Fruit fly (Drosophila melanogaster) whole organism, embryonic: Measurements from ENCODE around the gene Tnpo-SR.

Experiments used
- Atf6 ChIP-seq: fragments of 200-800 bp; sonication (Bioruptor generic); IDR thresholded peaks from 2 replicates; pipeline ENCODE4 v1.3.6; 2022; ENCODE audit warnings: missing biosample characterization, missing genetic modification characterization
- Bdp1 ChIP-seq: fragments of 200-800 bp; sonication (Bioruptor generic); optimal IDR thresholded peaks from 3 replicates; lab custom pipeline; 2016; ENCODE audit warnings: missing biosample characterization, missing genetic modification characterization
- CG10979 ChIP-seq: fragments of 200-800 bp; sonication (Bioruptor generic); optimal IDR thresholded peaks from 2 replicates; lab custom pipeline; 2018; ENCODE audit warnings: missing biosample characterization, mild to moderate bottlenecking, missing genetic modification characterization, moderate library complexity
- CG11696 ChIP-seq: fragments of 200-800 bp; sonication (Bioruptor generic); IDR thresholded peaks from 2 replicates; pipeline ENCODE4 v1.3.6; 2022; ENCODE audit warnings: missing biosample characterization, missing genetic modification characterization
- CG12104 ChIP-seq: fragments of 200-800 bp; sonication (Bioruptor generic); optimal IDR thresholded peaks from 3 replicates; lab custom pipeline; 2016; ENCODE audit warnings: missing biosample characterization, missing genetic modification characterization
- CG12391 ChIP-seq: fragments of 200-800 bp; sonication (Bioruptor generic); optimal IDR thresholded peaks from 3 replicates; lab custom pipeline; 2018; ENCODE audit warnings: missing biosample characterization, mild to moderate bottlenecking, missing genetic modification characterization, moderate library complexity
- CG12769 ChIP-seq: fragments of 200-800 bp; sonication (Bioruptor generic); optimal IDR thresholded peaks from 2 replicates; lab custom pipeline; 2019; ENCODE audit warnings: missing biosample characterization, mild to moderate bottlenecking, missing genetic modification characterization, moderate library complexity
- CG14441 ChIP-seq: fragments of 200-800 bp; sonication (Bioruptor generic); IDR thresholded peaks from 2 replicates; pipeline ENCODE4 v1.3.6; 2022; ENCODE audit warnings: missing biosample characterization, missing genetic modification characterization
- CG16815 ChIP-seq: fragments of 200-800 bp; sonication (Bioruptor generic); optimal IDR thresholded peaks from 3 replicates; lab custom pipeline; 2017; ENCODE audit warnings: missing biosample characterization, mild to moderate bottlenecking, missing genetic modification characterization
- CG16863 ChIP-seq: fragments of 200-800 bp; sonication (Bioruptor generic); optimal IDR thresholded peaks from 3 replicates; lab custom pipeline; 2016; ENCODE audit warnings: missing biosample characterization, missing genetic modification characterization
- CG17802 ChIP-seq: fragments of 200-800 bp; sonication (Bioruptor generic); optimal IDR thresholded peaks from 2 replicates; lab custom pipeline; 2018; ENCODE audit warnings: missing biosample characterization, mild to moderate bottlenecking, missing genetic modification characterization, moderate library complexity
- CG2129 ChIP-seq: fragments of 200-800 bp; sonication (Bioruptor generic); IDR thresholded peaks from 2 replicates; pipeline ENCODE4 v1.3.6; 2022; ENCODE audit warnings: missing biosample characterization, missing genetic modification characterization; ENCODE audit not compliant: partially characterized antibody
- CG2199 ChIP-seq: fragments of 200-800 bp; sonication (Bioruptor generic); IDR thresholded peaks from 3 replicates; pipeline ENCODE4 v1.3.6; 2022; ENCODE audit warnings: missing biosample characterization, missing genetic modification characterization
- CG2875 ChIP-seq: fragments of 200-800 bp; sonication (Bioruptor generic); optimal IDR thresholded peaks from 2 replicates; lab custom pipeline; 2017; ENCODE audit warnings: missing biosample characterization, mild to moderate bottlenecking, missing genetic modification characterization, missing genetic modification reagents
- CG30431 ChIP-seq: fragments of 200-800 bp; sonication (Bioruptor generic); optimal IDR thresholded peaks from 2 replicates; lab custom pipeline; 2017; ENCODE audit warnings: missing biosample characterization, missing genetic modification characterization
- CG31365 ChIP-seq: fragments of 200-800 bp; sonication (Bioruptor generic); optimal IDR thresholded peaks from 2 replicates; lab custom pipeline; 2018; ENCODE audit warnings: missing biosample characterization, mild to moderate bottlenecking, missing genetic modification characterization
- CG32532 ChIP-seq: fragments of 200-800 bp; sonication (Bioruptor generic); IDR thresholded peaks from 2 replicates; pipeline ENCODE4 v1.3.6; 2022; ENCODE audit warnings: missing biosample characterization, missing genetic modification characterization
- CG33557 ChIP-seq: fragments of 200-800 bp; sonication (Bioruptor generic); optimal IDR thresholded peaks from 2 replicates; lab custom pipeline; 2019; ENCODE audit warnings: missing biosample characterization, mild to moderate bottlenecking, missing genetic modification characterization, moderate library complexity
- CG4617 ChIP-seq: fragments of 200-800 bp; sonication (Bioruptor generic); optimal IDR thresholded peaks from 3 replicates; lab custom pipeline; 2016; ENCODE audit warnings: missing biosample characterization, missing genetic modification characterization, borderline replicate concordance
- CG7928 ChIP-seq: fragments of 200-800 bp; sonication (Bioruptor generic); optimal IDR thresholded peaks from 2 replicates; lab custom pipeline; 2017; ENCODE audit warnings: missing biosample characterization, mild to moderate bottlenecking, missing genetic modification characterization
- CG9817 ChIP-seq: fragments of 200-800 bp; sonication (Bioruptor generic); optimal IDR thresholded peaks from 2 replicates; lab custom pipeline; 2018; ENCODE audit warnings: missing biosample characterization, mild to moderate bottlenecking, missing genetic modification characterization, moderate library complexity
- Chrac-16 ChIP-seq: fragments of 200-800 bp; sonication (Bioruptor generic); optimal IDR thresholded peaks from 3 replicates; lab custom pipeline; 2016; ENCODE audit warnings: missing biosample characterization, missing genetic modification characterization
- D ChIP-seq, 2 experiments: fragments of 200-800 bp in 1 of 2; fragments of >200 bp in 1 of 2; sonication (Bioruptor generic) in 1 of 2; optimal IDR thresholded peaks; 2 replicates in 1 of 2; 3 replicates in 1 of 2; lab custom pipeline; 2017; ENCODE audit warnings: mild to moderate bottlenecking in 1 of 2, missing biosample characterization in 1 of 2, missing genetic modification characterization in 1 of 2, missing genetic modification reagents in 1 of 2
- Doc2 ChIP-seq: fragments of 200-800 bp; sonication (Bioruptor generic); IDR thresholded peaks from 2 replicates; pipeline ENCODE4 v1.3.6; 2022; ENCODE audit warnings: missing biosample characterization, missing genetic modification characterization
- HLHmδ ChIP-seq: fragments of 200-800 bp; sonication (Bioruptor generic); optimal IDR thresholded peaks from 2 replicates; lab custom pipeline; 2018; ENCODE audit warnings: missing biosample characterization, mild to moderate bottlenecking, missing genetic modification characterization, moderate library complexity
- Hand ChIP-seq: fragments of 200-800 bp; sonication (Bioruptor generic); optimal IDR thresholded peaks from 2 replicates; lab custom pipeline; 2017; ENCODE audit warnings: mild to moderate bottlenecking, missing biosample characterization, missing genetic modification reagents, missing genetic modification characterization
- Lhr ChIP-seq: fragments of 200-800 bp; sonication (Bioruptor generic); optimal IDR thresholded peaks from 3 replicates; lab custom pipeline; 2017; ENCODE audit warnings: mild to moderate bottlenecking, missing biosample characterization, missing genetic modification reagents, missing genetic modification characterization
- Max ChIP-seq: fragments of 200-800 bp; sonication (Bioruptor generic); optimal IDR thresholded peaks from 2 replicates; lab custom pipeline; 2016; ENCODE audit warnings: missing biosample characterization, mild to moderate bottlenecking, missing genetic modification characterization
- Myb ChIP-seq: fragments of 200-800 bp; sonication (Bioruptor generic); optimal IDR thresholded peaks from 2 replicates; lab custom pipeline; 2016; ENCODE audit warnings: missing biosample characterization, missing genetic modification characterization
- NfI ChIP-seq: fragments of 200-800 bp; sonication (Bioruptor generic); optimal IDR thresholded peaks from 3 replicates; lab custom pipeline; 2018; ENCODE audit warnings: missing biosample characterization, mild to moderate bottlenecking, missing genetic modification characterization, moderate library complexity
- Optix ChIP-seq: fragments of 200-800 bp; sonication (Bioruptor generic); IDR thresholded peaks from 3 replicates; pipeline ENCODE4 v1.3.6; 2022; ENCODE audit warnings: missing biosample characterization, missing genetic modification characterization
- Scr ChIP-seq: fragments of 200-800 bp; sonication (Bioruptor generic); IDR thresholded peaks from 2 replicates; pipeline ENCODE4 v1.3.6; 2022; ENCODE audit warnings: missing biosample characterization, missing genetic modification characterization; ENCODE audit not compliant: partially characterized antibody
- Side ChIP-seq: fragments of 200-800 bp; sonication (Bioruptor generic); optimal IDR thresholded peaks from 2 replicates; lab custom pipeline; 2016; ENCODE audit warnings: missing biosample characterization, missing genetic modification characterization
- ap ChIP-seq: fragments of 200-800 bp; sonication (Bioruptor generic); IDR thresholded peaks from 2 replicates; pipeline ENCODE4 v1.3.6; 2022; ENCODE audit warnings: missing biosample characterization, missing genetic modification characterization
- chn ChIP-seq: fragments of 200-800 bp; sonication (Bioruptor generic); optimal IDR thresholded peaks from 2 replicates; lab custom pipeline; 2016; ENCODE audit warnings: missing biosample characterization, missing genetic modification characterization
- hbn ChIP-seq: fragments of 200-800 bp; sonication (Bioruptor generic); IDR thresholded peaks from 2 replicates; pipeline ENCODE4 v1.3.6; 2022; ENCODE audit warnings: missing biosample characterization, missing genetic modification characterization; ENCODE audit not compliant: partially characterized antibody
- lola ChIP-seq, 3 experiments: fragments of >200 bp in 2 of 3; fragments of 200-800 bp in 1 of 3; sonication (Bioruptor generic) in 1 of 3; optimal IDR thresholded peaks; 2 replicates each; lab custom pipeline; 2017 to 2019; ENCODE audit warnings: missing biosample characterization in 3 of 3, missing genetic modification characterization in 3 of 3, mild to moderate bottlenecking in 1 of 3, moderate library complexity in 1 of 3
- mam ChIP-seq: fragments of 200-800 bp; sonication (Bioruptor generic); optimal IDR thresholded peaks from 3 replicates; lab custom pipeline; 2016; ENCODE audit warnings: missing biosample characterization, missing genetic modification characterization
- mld ChIP-seq: fragments of 200-800 bp; sonication (Bioruptor generic); IDR thresholded peaks from 3 replicates; pipeline ENCODE4 v1.3.6; 2022; ENCODE audit warnings: missing biosample characterization, missing genetic modification characterization; ENCODE audit not compliant: partially characterized antibody
- oc ChIP-seq: fragments of 200-800 bp; sonication (Bioruptor generic); optimal IDR thresholded peaks from 2 replicates; lab custom pipeline; 2018; ENCODE audit warnings: missing biosample characterization, mild to moderate bottlenecking, missing genetic modification characterization, moderate library complexity
- org-1 ChIP-seq: fragments of 200-800 bp; sonication (Bioruptor generic); optimal IDR thresholded peaks from 2 replicates; lab custom pipeline; 2017; ENCODE audit warnings: missing biosample characterization, missing genetic modification characterization
- sc ChIP-seq, 3 experiments: fragments of >200 bp in 2 of 3; fragments of 200-800 bp in 1 of 3; sonication (Bioruptor generic) in 1 of 3; optimal IDR thresholded peaks; 2 replicates in 2 of 3; 3 replicates in 1 of 3; lab custom pipeline; 2017; ENCODE audit warnings: mild to moderate bottlenecking in 1 of 3, missing biosample characterization in 1 of 3, missing genetic modification characterization in 1 of 3, missing genetic modification reagents in 1 of 3
- shn ChIP-seq: fragments of 200-800 bp; sonication (Bioruptor generic); optimal IDR thresholded peaks from 3 replicates; lab custom pipeline; 2016; ENCODE audit warnings: missing biosample characterization, missing genetic modification characterization
- sima ChIP-seq: fragments of 200-800 bp; sonication (Bioruptor generic); optimal IDR thresholded peaks from 2 replicates; lab custom pipeline; 2016; ENCODE audit warnings: missing biosample characterization, missing genetic modification characterization
- sisA ChIP-seq: fragments of 200-800 bp; sonication (Bioruptor generic); IDR thresholded peaks from 2 replicates; pipeline ENCODE4 v1.3.6; 2022; ENCODE audit warnings: missing biosample characterization, missing genetic modification characterization
- slou ChIP-seq: fragments of 200-800 bp; sonication (Bioruptor generic); optimal IDR thresholded peaks from 3 replicates; lab custom pipeline; 2016; ENCODE audit warnings: missing biosample characterization, missing genetic modification characterization
- tap ChIP-seq: fragments of 200-800 bp; optimal IDR thresholded peaks from 3 replicates; lab custom pipeline; 2019; ENCODE audit warnings: missing biosample characterization, mild to moderate bottlenecking, missing genetic modification characterization, moderate library complexity
- zen ChIP-seq: fragments of 200-800 bp; sonication (Bioruptor generic); optimal IDR thresholded peaks from 3 replicates; lab custom pipeline; 2018; ENCODE audit warnings: missing biosample characterization, mild to moderate bottlenecking, missing genetic modification characterization, moderate library complexity

Tnpo-SR gene

dm6 chr2L:2759654-2760053 is at the start of gene Tnpo-SR, which contains the start of the genes HemK2 and Snapin (continued):
- TF ChIP-seq org-1 (GFP tag; lab: Kevin White, UChicago) (peak; percentile 55), CG30431 (GFP tag; lab: Kevin White, UChicago) (peak; percentile 81), CG9817 (peak; percentile 94), hbn (GFP tag; lab: Robert Waterston, UW) (peak; percentile 97), Bdp1 (GFP tag; lab: Kevin White, UChicago) (peak; percentile 78), CG10979 (tag; lab: Kevin White, UChicago) (peak; percentile 85), CG7928 (GFP tag; lab: Kevin White, UChicago) (peak; percentile 67), mam (GFP tag; lab: Kevin White, UChicago) (peak; percentile 91), Optix (GFP tag; lab: Robert Waterston, UW) (peak; percentile 85), CG12769 (peak; percentile 90), CG31365 (peak; percentile 22), CG17802 (tag; lab: Kevin White, UChicago) (peak; percentile 72), D (optimal IDR thresholded peaks at IDR 0.05; lab: Kevin White, UChicago) (no peak), D (GFP tag; optimal IDR thresholded peaks at IDR 0.05; lab: Kevin White, UChicago) (peak; percentile 68), tap (tag; lab: Kevin White, UChicago) (peak; percentile 86), CG12104 (GFP tag; lab: Kevin White, UChicago) (peak; percentile 91), slou (peak; percentile 85), shn (GFP tag; lab: Kevin White, UChicago) (peak; percentile 61), CG33557 (peak; percentile 84), mld (GFP tag; lab: Robert Waterston, UW) (peak; percentile 87), CG11696 (GFP tag; lab: Robert Waterston, UW) (peak; percentile 65), sima (GFP tag; lab: Kevin White, UChicago) (no peak), oc (tag; lab: Kevin White, UChicago) (peak; percentile 78), sc (optimal IDR thresholded peaks at IDR 0.05; lab: Kevin White, UChicago) (no peak), sc (GFP tag; optimal IDR thresholded peaks at IDR 0.05; lab: Kevin White, UChicago) (peak; percentile 71), CG14441 (GFP tag; lab: Robert Waterston, UW) (peak; percentile 93), Doc2 (GFP tag; lab: Robert Waterston, UW) (no peak; the same call in 1 of the 2 replicates), CG12391 (tag; lab: Kevin White, UChicago) (peak; percentile 96), CG2199 (GFP tag; lab: Robert Waterston, UW) (peak; percentile 85; the same call in 2 of the 3 replicates), ap (GFP tag; lab: Robert Waterston, UW) (peak; percentile 89), Side (GFP tag; lab: Kevin White, UChicago) (peak; percentile 79), CG32532 (peak; percentile 93), HLHmδ (no peak), CG2875 (GFP tag; lab: Kevin White, UChicago) (peak; percentile 74), lola (GFP tag; optimal IDR thresholded peaks at IDR 0.05; lab: Kevin White, UChicago) (peak in 1 of 3 experiments; percentile 88), Hand (GFP tag; lab: Kevin White, UChicago) (peak; percentile 79), chn (GFP tag; lab: Kevin White, UChicago) (peak; percentile 88), Max (GFP tag; lab: Kevin White, UChicago) (peak; percentile 91), sisA (peak; percentile 91), NfI (GFP tag; lab: Kevin White, UChicago) (peak; percentile 92), Scr (GFP tag; lab: Robert Waterston, UW) (peak; percentile 98), CG4617 (GFP tag; lab: Kevin White, UChicago) (peak; percentile 89), Myb (GFP tag; lab: Kevin White, UChicago) (peak; percentile 56), CG16815 (GFP tag; lab: Kevin White, UChicago) (peak; percentile 85), zen (tag; lab: Kevin White, UChicago) (peak; percentile 97), Chrac-16 (GFP tag; lab: Kevin White, UChicago) (peak; percentile 93), CG2129 (GFP tag; lab: Robert Waterston, UW) (peak; percentile 97), Atf6 (peak; percentile 88), Lhr (GFP tag; lab: Kevin White, UChicago) (peak; percentile 82), CG16863 (GFP tag; lab: Kevin White, UChicago) (peak; percentile 92)
